Fruit fly (Drosophila melanogaster) whole organism, prepupa: ENCODE data around the gene CG15742.

Source experiments
- Blimp-1 ChIP-seq: fragments of 200-800 bp; sonication (Bioruptor generic); optimal IDR thresholded peaks from 3 replicates; lab custom pipeline; 2017; ENCODE audit warnings: missing biosample characterization, missing genetic modification characterization, mild to moderate bottlenecking, moderate library complexity, missing genetic modification reagents
- CG10631 ChIP-seq: fragments of 200-800 bp; sonication (Bioruptor generic); optimal IDR thresholded peaks from 2 replicates; lab custom pipeline; 2016; ENCODE audit warnings: missing biosample characterization, missing genetic modification characterization
- CG11294 ChIP-seq: fragments of 200-800 bp; sonication (Bioruptor generic); IDR thresholded peaks from 2 replicates; pipeline ENCODE4 v1.3.6; 2022; ENCODE audit warnings: missing biosample characterization, missing genetic modification characterization
- CG11762 ChIP-seq: fragments of 200-800 bp; sonication (Bioruptor generic); optimal IDR thresholded peaks from 3 replicates; lab custom pipeline; 2016; ENCODE audit warnings: missing biosample characterization, missing genetic modification characterization; ENCODE audit not compliant: insufficient read depth
- CG11902 ChIP-seq: fragments of 200-800 bp; sonication (Bioruptor generic); optimal IDR thresholded peaks from 3 replicates; lab custom pipeline; 2016; ENCODE audit warnings: missing biosample characterization, missing genetic modification characterization
- CG15336 ChIP-seq: fragments of 200-800 bp; sonication (Bioruptor generic); IDR thresholded peaks from 2 replicates; pipeline ENCODE4 v1.3.6; 2022; ENCODE audit warnings: missing biosample characterization, missing genetic modification characterization
- CG1621 ChIP-seq: fragments of 200-800 bp; sonication (Bioruptor generic); optimal IDR thresholded peaks from 3 replicates; lab custom pipeline; 2018; ENCODE audit warnings: missing biosample characterization, mild to moderate bottlenecking, missing genetic modification characterization
- CG3032 ChIP-seq: fragments of 200-800 bp; optimal IDR thresholded peaks from 2 replicates; lab custom pipeline; 2019; ENCODE audit warnings: missing biosample characterization, mild to moderate bottlenecking, missing genetic modification characterization, moderate library complexity
- CG31627 ChIP-seq: fragments of 200-800 bp; sonication (Bioruptor generic); optimal IDR thresholded peaks from 3 replicates; lab custom pipeline; 2016; ENCODE audit warnings: missing biosample characterization, missing genetic modification characterization
- CG34406 ChIP-seq: fragments of 200-800 bp; sonication (Bioruptor generic); optimal IDR thresholded peaks from 3 replicates; lab custom pipeline; 2016; ENCODE audit warnings: missing biosample characterization, missing genetic modification characterization
- CG3919 ChIP-seq: fragments of 200-800 bp; sonication (Bioruptor generic); optimal IDR thresholded peaks from 3 replicates; lab custom pipeline; 2016; ENCODE audit warnings: missing biosample characterization, missing genetic modification characterization
- CG4318 ChIP-seq: fragments of 200-800 bp; sonication (Bioruptor generic); optimal IDR thresholded peaks from 3 replicates; lab custom pipeline; 2017; ENCODE audit warnings: missing biosample characterization, mild to moderate bottlenecking, missing genetic modification characterization
- CG6276 ChIP-seq: fragments of 200-800 bp; sonication (Bioruptor generic); optimal IDR thresholded peaks from 2 replicates; lab custom pipeline; 2017; ENCODE audit warnings: missing biosample characterization, mild to moderate bottlenecking, missing genetic modification characterization
- CG6808 ChIP-seq: fragments of 200-800 bp; sonication (Bioruptor generic); optimal IDR thresholded peaks from 3 replicates; lab custom pipeline; 2017; ENCODE audit warnings: missing biosample characterization, missing genetic modification characterization, mild to moderate bottlenecking, moderate library complexity, missing genetic modification reagents
- CG6854 ChIP-seq: fragments of 200-800 bp; sonication (Bioruptor generic); optimal IDR thresholded peaks from 2 replicates; lab custom pipeline; 2017; ENCODE audit warnings: missing biosample characterization, mild to moderate bottlenecking, missing genetic modification characterization
- CG7368 ChIP-seq: fragments of 200-800 bp; sonication (Bioruptor generic); optimal IDR thresholded peaks from 3 replicates; lab custom pipeline; 2016; ENCODE audit warnings: missing biosample characterization, missing genetic modification characterization
- CG8319 ChIP-seq: fragments of 200-800 bp; sonication (Bioruptor generic); optimal IDR thresholded peaks from 3 replicates; lab custom pipeline; 2016; ENCODE audit warnings: missing biosample characterization, missing genetic modification characterization
- CG9139 ChIP-seq: fragments of 200-800 bp; sonication (Bioruptor generic); optimal IDR thresholded peaks from 3 replicates; lab custom pipeline; 2017; ENCODE audit warnings: missing biosample characterization, mild to moderate bottlenecking, missing genetic modification characterization
- Eip78C ChIP-seq: fragments of 200-800 bp; sonication (Bioruptor generic); peaks from one replicate; lab custom pipeline; 2016; ENCODE audit warnings: missing biosample characterization, missing genetic modification characterization
- Gug ChIP-seq: fragments of 200-800 bp; sonication (Bioruptor generic); IDR thresholded peaks from 2 replicates; pipeline ENCODE4 v1.3.6; 2022; ENCODE audit warnings: missing biosample characterization, missing genetic modification characterization
- Hr38 ChIP-seq: sonication (Bioruptor generic); optimal IDR thresholded peaks from 2 replicates; lab custom pipeline; 2016; ENCODE audit warnings: missing biosample characterization, missing genetic modification characterization
- Hr39 ChIP-seq: fragments of 200-800 bp; sonication (Bioruptor generic); optimal IDR thresholded peaks from 2 replicates; lab custom pipeline; 2016; ENCODE audit warnings: missing biosample characterization, missing genetic modification characterization
- Hr4 ChIP-seq: fragments of 200-800 bp; sonication (Bioruptor generic); optimal IDR thresholded peaks from 3 replicates; lab custom pipeline; 2016; ENCODE audit warnings: missing biosample characterization, missing genetic modification characterization
- Lpt ChIP-seq: fragments of 200-800 bp; sonication (Bioruptor generic); optimal IDR thresholded peaks from 3 replicates; lab custom pipeline; 2016; ENCODE audit warnings: missing biosample characterization, missing genetic modification characterization
- Met ChIP-seq: fragments of 200-800 bp; sonication (Bioruptor generic); optimal IDR thresholded peaks from 3 replicates; lab custom pipeline; 2016; ENCODE audit warnings: missing biosample characterization, missing genetic modification characterization
- OdsH ChIP-seq: fragments of 200-800 bp; sonication (Bioruptor generic); optimal IDR thresholded peaks from 3 replicates; lab custom pipeline; 2016; ENCODE audit warnings: missing biosample characterization, missing genetic modification characterization
- Sox102F ChIP-seq: fragments of 200-800 bp; sonication (Bioruptor generic); optimal IDR thresholded peaks from 2 replicates; lab custom pipeline; 2016; ENCODE audit warnings: missing biosample characterization, mild to moderate bottlenecking, missing genetic modification characterization
- Sox14 ChIP-seq: fragments of 200-800 bp; sonication (Bioruptor generic); optimal IDR thresholded peaks from 3 replicates; lab custom pipeline; 2016; ENCODE audit warnings: missing biosample characterization, missing genetic modification characterization
- achi ChIP-seq: fragments of 200-800 bp; sonication (Bioruptor generic); optimal IDR thresholded peaks from 3 replicates; lab custom pipeline; 2016; ENCODE audit warnings: missing biosample characterization, missing genetic modification characterization
- acj6 ChIP-seq: fragments of 200-800 bp; sonication (Bioruptor generic); optimal IDR thresholded peaks from 3 replicates; lab custom pipeline; 2016; ENCODE audit warnings: missing biosample characterization, missing genetic modification characterization
- cyc ChIP-seq: fragments of 200-800 bp; sonication (Bioruptor generic); optimal IDR thresholded peaks from 3 replicates; lab custom pipeline; 2016; ENCODE audit warnings: missing biosample characterization, missing genetic modification characterization
- dac ChIP-seq: fragments of 200-800 bp; sonication (Bioruptor generic); optimal IDR thresholded peaks from 2 replicates; lab custom pipeline; 2017; ENCODE audit warnings: missing biosample characterization, mild to moderate bottlenecking, missing genetic modification characterization
- dsx ChIP-seq: fragments of 200-800 bp; optimal IDR thresholded peaks from 3 replicates; lab custom pipeline; 2019; ENCODE audit warnings: missing biosample characterization, mild to moderate bottlenecking, missing genetic modification characterization, moderate library complexity; ENCODE audit not compliant: poor library complexity, severe bottlenecking
- esn ChIP-seq: fragments of 200-800 bp; sonication (Bioruptor generic); optimal IDR thresholded peaks from 2 replicates; lab custom pipeline; 2016; ENCODE audit warnings: missing biosample characterization, mild to moderate bottlenecking, missing genetic modification characterization, moderate library complexity
- fd59A ChIP-seq: fragments of 200-800 bp; sonication (Bioruptor generic); optimal IDR thresholded peaks from 2 replicates; lab custom pipeline; 2017; ENCODE audit warnings: missing biosample characterization, mild to moderate bottlenecking, missing genetic modification characterization, missing genetic modification reagents
- fd85E ChIP-seq: fragments of 200-800 bp; sonication (Bioruptor generic); optimal IDR thresholded peaks from 3 replicates; lab custom pipeline; 2016; ENCODE audit warnings: missing biosample characterization, missing genetic modification characterization
- fkh ChIP-seq: fragments of 200-800 bp; sonication (Bioruptor generic); optimal IDR thresholded peaks from 3 replicates; lab custom pipeline; 2017; ENCODE audit warnings: missing biosample characterization, mild to moderate bottlenecking, missing genetic modification characterization, moderate library complexity
- lz ChIP-seq: fragments of 200-800 bp; sonication (Bioruptor generic); optimal IDR thresholded peaks from 3 replicates; lab custom pipeline; 2016; ENCODE audit warnings: missing biosample characterization, missing genetic modification characterization
- net ChIP-seq: fragments of 200-800 bp; sonication (Bioruptor generic); optimal IDR thresholded peaks from 3 replicates; lab custom pipeline; 2016; ENCODE audit warnings: missing biosample characterization, missing genetic modification characterization
- pdm3 ChIP-seq: fragments of 200-800 bp; sonication (Bioruptor generic); optimal IDR thresholded peaks from 3 replicates; lab custom pipeline; 2016; ENCODE audit warnings: missing biosample characterization, missing genetic modification characterization
- salr ChIP-seq, 2 experiments: fragments of 200-800 bp; sonication (Bioruptor generic); optimal IDR thresholded peaks; 3 replicates each; lab custom pipeline; 2016 to 2018; ENCODE audit warnings: missing biosample characterization in 2 of 2, missing genetic modification characterization in 2 of 2, mild to moderate bottlenecking in 1 of 2
- spab ChIP-seq: fragments of 200-800 bp; sonication (Bioruptor generic); optimal IDR thresholded peaks from 2 replicates; lab custom pipeline; 2017; ENCODE audit warnings: missing biosample characterization, mild to moderate bottlenecking, missing genetic modification characterization, missing genetic modification reagents
- ss ChIP-seq, 2 experiments: fragments of 200-800 bp; sonication (Bioruptor generic); optimal IDR thresholded peaks; 2 replicates in 1 of 2; 3 replicates in 1 of 2; lab custom pipeline; 2017 to 2018; ENCODE audit warnings: mild to moderate bottlenecking in 2 of 2, missing biosample characterization in 2 of 2, missing genetic modification characterization in 2 of 2, moderate library complexity in 1 of 2
- svp ChIP-seq: fragments of 200-800 bp; sonication (Bioruptor generic); peaks from one replicate; lab custom pipeline; 2016; ENCODE audit warnings: missing biosample characterization, missing genetic modification characterization
- topi ChIP-seq: fragments of 200-800 bp; sonication (Bioruptor generic); optimal IDR thresholded peaks from 3 replicates; lab custom pipeline; 2016; ENCODE audit warnings: missing biosample characterization, missing genetic modification characterization
- vri ChIP-seq: fragments of 200-800 bp; sonication (Bioruptor generic); optimal IDR thresholded peaks from 3 replicates; lab custom pipeline; 2016; ENCODE audit warnings: missing biosample characterization, mild to moderate bottlenecking, missing genetic modification characterization

CG15742 gene

dm6 chrX:13245767-13246166, 12.5 kb downstream of the CG15742 start (continued):
- peak; percentile 60 for TF ChIP-seq pdm3 (GFP tag; lab: Kevin White, UChicago)
- peak; percentile 68 for TF ChIP-seq topi (GFP tag; lab: Kevin White, UChicago)
- peak; percentile 81 for TF ChIP-seq CG15336 (GFP tag; lab: Robert Waterston, UW)
- peak; percentile 64 for TF ChIP-seq OdsH (GFP tag; lab: Kevin White, UChicago)
- peak; percentile 60 for TF ChIP-seq CG7368 (GFP tag; lab: Kevin White, UChicago)
- peak; percentile 15 for TF ChIP-seq CG6276 (GFP tag; lab: Kevin White, UChicago)
- TF ChIP-seq dsx (GFP tag; lab: Kevin White, UChicago): peak; percentile 21
- peak; percentile 82 for TF ChIP-seq CG10631 (GFP tag; lab: Kevin White, UChicago)
- peak; percentile 70 to 75 for TF ChIP-seq ss (GFP tag; optimal IDR thresholded peaks at IDR 0.05; lab: Kevin White, UChicago)
- TF ChIP-seq dac (GFP tag; lab: Kevin White, UChicago): no peak
- peak; percentile 27; the same call in 1 of the 2 replicates for TF ChIP-seq Gug
- TF ChIP-seq Sox14: peak; percentile 54
- TF ChIP-seq CG4318: peak; percentile 24
- peak; percentile 69 for TF ChIP-seq Met (GFP tag; lab: Kevin White, UChicago)
- peak; percentile 25 for TF ChIP-seq CG8319 (GFP tag; lab: Kevin White, UChicago)
- peak; percentile 36 for TF ChIP-seq CG3032 (tag; lab: Kevin White, UChicago)
- TF ChIP-seq, all 60 proteins: peak for 52

dm6 chrX:13244462-13244861, 13.8 kb downstream of the CG15742 start:
- peak; percentile 70 for TF ChIP-seq CG6808 (GFP tag; lab: Kevin White, UChicago)
- peak; percentile 75 for TF ChIP-seq CG15336 (GFP tag; lab: Robert Waterston, UW)
- peak; percentile 62 for TF ChIP-seq spab (GFP tag; lab: Kevin White, UChicago)
- TF ChIP-seq Sox102F: peak; percentile 81
- peak; percentile 82 for TF ChIP-seq topi (GFP tag; lab: Kevin White, UChicago)
- peak; percentile 71 for TF ChIP-seq fd59A (GFP tag; lab: Kevin White, UChicago)
- TF ChIP-seq Hr39 (GFP tag; lab: Kevin White, UChicago): peak; percentile 77
- TF ChIP-seq CG1621: peak; percentile 66
- no peak for TF ChIP-seq fkh (GFP tag; lab: Kevin White, UChicago)
- TF ChIP-seq Hr38 (GFP tag; lab: Kevin White, UChicago): no peak
- TF ChIP-seq CG3919 (GFP tag; lab: Kevin White, UChicago): peak; percentile 86
- TF ChIP-seq Blimp-1: no peak
- TF ChIP-seq fd85E (GFP tag; lab: Kevin White, UChicago): no peak
- peak; percentile 25; the same call in 1 of the 2 replicates for TF ChIP-seq CG11294 (GFP tag; lab: Robert Waterston, UW)
- peak; percentile 74 for TF ChIP-seq CG31627
- peak; percentile 68 for TF ChIP-seq CG4318
- TF ChIP-seq esn (GFP tag; lab: Kevin White, UChicago): peak; percentile 83
- peak; percentile 83 for TF ChIP-seq net (GFP tag; lab: Kevin White, UChicago)
- peak; percentile 57 for TF ChIP-seq Lpt (GFP tag; lab: Kevin White, UChicago)
- peak; percentile 83 for TF ChIP-seq cyc (GFP tag; lab: Kevin White, UChicago)
- TF ChIP-seq Gug: peak; percentile 59
- peak; percentile 75 for TF ChIP-seq CG34406 (GFP tag; lab: Kevin White, UChicago)
- TF ChIP-seq achi: peak; percentile 75
- peak; percentile 83 for TF ChIP-seq CG10631 (GFP tag; lab: Kevin White, UChicago)
- peak; percentile 73 for TF ChIP-seq CG3032 (tag; lab: Kevin White, UChicago)
- TF ChIP-seq vri: peak; percentile 52
- TF ChIP-seq dsx (GFP tag; lab: Kevin White, UChicago): peak; percentile 70
- peak; percentile 71 to 72 for TF ChIP-seq salr (GFP tag; optimal IDR thresholded peaks at IDR 0.05; lab: Kevin White, UChicago)
- TF ChIP-seq dac (GFP tag; lab: Kevin White, UChicago): peak; percentile 51
- peak; percentile 83 for TF ChIP-seq OdsH (GFP tag; lab: Kevin White, UChicago)
- peak; percentile 37 for TF ChIP-seq CG6276 (GFP tag; lab: Kevin White, UChicago)
- TF ChIP-seq CG9139 (GFP tag; lab: Kevin White, UChicago): peak; percentile 40
- TF ChIP-seq CG7368 (GFP tag; lab: Kevin White, UChicago): peak; percentile 78
- TF ChIP-seq Hr4 (GFP tag; lab: Kevin White, UChicago): peak; percentile 73
- peak; percentile 85 for TF ChIP-seq pdm3 (GFP tag; lab: Kevin White, UChicago)
- no peak for TF ChIP-seq CG6854 (GFP tag; lab: Kevin White, UChicago)
- peak; percentile 85 for TF ChIP-seq acj6 (GFP tag; lab: Kevin White, UChicago)
- TF ChIP-seq Met (GFP tag; lab: Kevin White, UChicago): peak; percentile 84
- TF ChIP-seq lz (GFP tag; lab: Kevin White, UChicago): peak; percentile 77
- TF ChIP-seq CG11902 (GFP tag; lab: Kevin White, UChicago): peak; percentile 78
- peak; percentile 95 for TF ChIP-seq Eip78C (GFP tag; lab: Kevin White, UChicago)
- TF ChIP-seq Sox14: peak; percentile 82
- TF ChIP-seq svp (GFP tag; lab: Kevin White, UChicago): peak; percentile 91
- peak; percentile 63 for TF ChIP-seq CG11762
- peak; percentile 42 for TF ChIP-seq CG8319 (GFP tag; lab: Kevin White, UChicago)
